Worm (Caenorhabditis elegans) whole organism, young adult: ENCODE measurements around the gene dod-20.

Experiments used
- C06A6.2 ChIP-seq: fragments of 200-800 bp; sonication (Bioruptor generic); conservative IDR thresholded peaks from 2 replicates; pipeline ENCODE4 v1.3.6; 2022; ENCODE audit warnings: missing genetic modification characterization, missing compliant biosample characterization
- F22D6.2 ChIP-seq: sonication (generic microtip); optimal IDR thresholded peaks from 2 replicates; lab custom pipeline; 2016; ENCODE audit warnings: mild to moderate bottlenecking, missing genetic modification characterization, missing compliant biosample characterization
- F57C9.4 ChIP-seq: sonication (generic microtip); optimal IDR thresholded peaks from 2 replicates; lab custom pipeline; 2017; ENCODE audit warnings: mild to moderate bottlenecking, missing genetic modification characterization, missing compliant biosample characterization
- Y56A3A.18 ChIP-seq: fragments of 200-800 bp; sonication (Bioruptor generic); IDR thresholded peaks from 2 replicates; pipeline ENCODE4 v1.3.6; 2022; ENCODE audit warnings: missing genetic modification reagents, missing genetic modification characterization, missing compliant biosample characterization
- Y79H2A.3 ChIP-seq: fragments of 200-800 bp; sonication (Bioruptor generic); conservative IDR thresholded peaks from 2 replicates; pipeline ENCODE4 v1.3.6; 2022; ENCODE audit warnings: missing genetic modification reagents, missing genetic modification characterization, missing compliant biosample characterization
- atf-7 ChIP-seq: sonication (generic microtip); optimal IDR thresholded peaks from 2 replicates; lab custom pipeline; 2017; ENCODE audit warnings: mild to moderate bottlenecking, missing genetic modification characterization, missing compliant biosample characterization
- cebp-1 ChIP-seq, 2 experiments: fragments of 200-800 bp in 1 of 2; sonication (Bioruptor generic) in 1 of 2; sonication (generic microtip) in 1 of 2; IDR thresholded peaks in 1 of 2; optimal IDR thresholded peaks in 1 of 2; 2 replicates each; pipeline versions ENCODE4 v1.3.6 to Lab custom; 2017 to 2022; ENCODE audit warnings: missing compliant biosample characterization in 2 of 2, missing genetic modification characterization in 2 of 2, mild to moderate bottlenecking in 1 of 2, missing genetic modification reagents in 1 of 2, moderate library complexity in 1 of 2
- ceh-27 ChIP-seq: fragments of 200-800 bp; sonication (Bioruptor generic); optimal IDR thresholded peaks from 2 replicates; lab custom pipeline; 2018; ENCODE audit warnings: mild to moderate bottlenecking, missing genetic modification characterization, moderate library complexity, missing compliant biosample characterization
- chd-7 ChIP-seq: sonication (generic microtip); optimal IDR thresholded peaks from 2 replicates; lab custom pipeline; 2016; ENCODE audit warnings: mild to moderate bottlenecking, missing genetic modification characterization, moderate library complexity, missing compliant biosample characterization
- dpff-1 ChIP-seq: sonication (generic microtip); optimal IDR thresholded peaks from 2 replicates; lab custom pipeline; 2017; ENCODE audit warnings: mild to moderate bottlenecking, missing genetic modification characterization, missing compliant biosample characterization
- egl-18 ChIP-seq: fragments of 200-800 bp; sonication (Bioruptor generic); IDR thresholded peaks from 2 replicates; pipeline ENCODE4 v1.3.6; 2022; ENCODE audit warnings: missing genetic modification reagents, missing genetic modification characterization, missing compliant biosample characterization
- egrh-3 ChIP-seq: fragments of 200-800 bp; sonication (Bioruptor generic); IDR thresholded peaks from 2 replicates; pipeline ENCODE4 v1.3.6; 2022; ENCODE audit warnings: missing genetic modification reagents, missing genetic modification characterization, missing compliant biosample characterization
- ekl-4 ChIP-seq: fragments of 200-800 bp; sonication (Bioruptor generic); IDR thresholded peaks from 2 replicates; pipeline ENCODE4 v1.3.6; 2022; ENCODE audit warnings: missing genetic modification reagents, missing genetic modification characterization, missing compliant biosample characterization
- gei-17 ChIP-seq: fragments of 200-800 bp; sonication (Bioruptor generic); optimal IDR thresholded peaks from 2 replicates; lab custom pipeline; 2018; ENCODE audit warnings: mild to moderate bottlenecking, missing genetic modification characterization, missing compliant biosample characterization
- hmg-1.2 ChIP-seq: fragments of 200-800 bp; sonication (Bioruptor generic); IDR thresholded peaks from 2 replicates; pipeline ENCODE4 v1.3.6; 2022; ENCODE audit warnings: missing genetic modification reagents, missing genetic modification characterization, missing compliant biosample characterization
- let-526 ChIP-seq: fragments of 200-800 bp; sonication (Bioruptor generic); IDR thresholded peaks from 2 replicates; pipeline ENCODE4 v1.3.6; 2022; ENCODE audit warnings: missing genetic modification reagents, missing genetic modification characterization, missing compliant biosample characterization
- lin-40 ChIP-seq: sonication (generic microtip); optimal IDR thresholded peaks from 2 replicates; lab custom pipeline; 2016; ENCODE audit warnings: missing genetic modification characterization, mild to moderate bottlenecking, missing compliant biosample characterization, missing genotype, missing genetic modification reagents
- lsl-1 ChIP-seq: fragments of 200-800 bp; sonication (Bioruptor generic); optimal IDR thresholded peaks from 2 replicates; lab custom pipeline; 2018; ENCODE audit warnings: mild to moderate bottlenecking, missing genetic modification characterization, moderate library complexity, missing compliant biosample characterization
- lsy-27 ChIP-seq: sonication (generic microtip); optimal IDR thresholded peaks from 2 replicates; lab custom pipeline; 2017; ENCODE audit warnings: missing genetic modification characterization, mild to moderate bottlenecking, missing compliant biosample characterization, antibody characterized with exemption, missing genotype, borderline replicate concordance; ENCODE audit not compliant: insufficient read depth
- mcd-1 ChIP-seq: fragments of 200-800 bp; sonication (Bioruptor generic); IDR thresholded peaks from 2 replicates; pipeline ENCODE4 v1.3.6; 2022; ENCODE audit warnings: missing genetic modification reagents, missing genetic modification characterization, missing compliant biosample characterization
- mes-4 ChIP-seq: sonication (generic microtip); optimal IDR thresholded peaks from 2 replicates; lab custom pipeline; 2016; ENCODE audit warnings: missing genotype, missing genetic modification characterization, missing compliant biosample characterization
- nfya-1 ChIP-seq: sonication (generic microtip); optimal IDR thresholded peaks from 2 replicates; lab custom pipeline; 2017; ENCODE audit warnings: antibody characterized with exemption, missing compliant biosample characterization, missing genetic modification characterization, borderline replicate concordance; ENCODE audit not compliant: insufficient read depth
- nhr-120 ChIP-seq: fragments of 200-800 bp; sonication (Bioruptor generic); IDR thresholded peaks from 2 replicates; pipeline ENCODE4 v1.3.6; 2022; ENCODE audit warnings: missing genetic modification characterization, missing compliant biosample characterization
- nhr-80 ChIP-seq: sonication (generic microtip); optimal IDR thresholded peaks from 2 replicates; lab custom pipeline; 2016; ENCODE audit warnings: missing genetic modification characterization, missing compliant biosample characterization
- rcor-1 ChIP-seq: fragments of 200-800 bp; sonication (Bioruptor generic); IDR thresholded peaks from 2 replicates; pipeline ENCODE4 v1.3.6; 2022; ENCODE audit warnings: missing genetic modification reagents, missing genetic modification characterization, missing compliant biosample characterization
- rec-8 ChIP-seq, 2 experiments: sonication (generic microtip); optimal IDR thresholded peaks; 2 replicates each; lab custom pipeline; 2016; ENCODE audit warnings: mild to moderate bottlenecking in 2 of 2, missing genetic modification characterization in 2 of 2, missing genetic modification reagents in 2 of 2, missing genotype in 2 of 2, missing biosample characterization in 1 of 2, missing compliant biosample characterization in 1 of 2, moderate library complexity in 1 of 2
- sptf-2 ChIP-seq: fragments of 200-800 bp; sonication (Bioruptor generic); optimal IDR thresholded peaks from 2 replicates; lab custom pipeline; 2018; ENCODE audit warnings: mild to moderate bottlenecking, missing genetic modification characterization, missing compliant biosample characterization
- unc-130 ChIP-seq: sonication (generic microtip); optimal IDR thresholded peaks from 2 replicates; lab custom pipeline; 2016; ENCODE audit warnings: missing genetic modification reagents, missing genetic modification characterization, missing compliant biosample characterization
- unc-62 ChIP-seq: fragments of 150-350 bp; optimal IDR thresholded peaks from 2 replicates; lab custom pipeline; 2014; ENCODE audit warnings: missing biosample characterization, missing genetic modification reagents, missing genetic modification characterization
- xnd-1 ChIP-seq: sonication (generic microtip); optimal IDR thresholded peaks from 2 replicates; lab custom pipeline; 2016; ENCODE audit warnings: missing genotype, missing genetic modification reagents, missing genetic modification characterization, missing compliant biosample characterization
- zfh-2 ChIP-seq: fragments of 200-800 bp; sonication (Bioruptor generic); conservative IDR thresholded peaks from 2 replicates; pipeline ENCODE4 v1.3.6; 2022; ENCODE audit warnings: missing genetic modification reagents, missing genetic modification characterization, missing compliant biosample characterization
- ztf-26 ChIP-seq: sonication (generic microtip); optimal IDR thresholded peaks from 2 replicates; lab custom pipeline; 2017; ENCODE audit warnings: missing genetic modification characterization, missing compliant biosample characterization

Gene dod-20

DNA sequence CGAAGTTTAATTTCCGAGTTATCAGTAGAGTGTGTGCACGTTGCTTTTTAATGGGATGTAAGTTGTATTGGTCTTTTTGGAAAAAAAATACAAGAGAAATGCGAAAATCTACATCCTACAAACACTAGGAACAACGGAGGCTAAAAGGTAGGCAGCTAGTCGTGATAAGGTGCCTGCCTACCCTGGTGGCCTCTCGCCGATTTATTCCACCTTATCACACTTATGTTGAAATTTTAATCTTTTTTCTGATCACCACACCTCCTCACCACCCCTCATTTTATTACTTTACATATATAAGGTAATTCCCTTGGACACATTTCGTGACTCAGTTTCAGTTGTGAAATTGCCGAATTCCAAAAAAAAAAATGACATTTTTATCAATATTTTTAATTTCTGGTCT, at the start of gene dod-20:
Gene dod-20 (plus strand): TSS at position 301 of the 400 bp plus-strand sequence.
- TF ChIP-seq lin-40 (tag; lab: Kevin White, UChicago) (no peak), rec-8 (tag; optimal IDR thresholded peaks at IDR 0.05; lab: Kevin White, UChicago) (no peak), nhr-80 (tag; lab: Kevin White, UChicago) (peak; percentile 34), cebp-1 (GFP tag; IDR thresholded peaks at IDR 0.05; lab: Robert Waterston, UW) (0 out of 2 replicates have a peak, but pooled peaks have one; percentile 22), cebp-1 (tag; optimal IDR thresholded peaks at IDR 0.05; lab: Kevin White, UChicago) (no peak), nfya-1 (tag; lab: Kevin White, UChicago) (no peak), xnd-1 (tag; lab: Kevin White, UChicago) (no peak)

DNA sequence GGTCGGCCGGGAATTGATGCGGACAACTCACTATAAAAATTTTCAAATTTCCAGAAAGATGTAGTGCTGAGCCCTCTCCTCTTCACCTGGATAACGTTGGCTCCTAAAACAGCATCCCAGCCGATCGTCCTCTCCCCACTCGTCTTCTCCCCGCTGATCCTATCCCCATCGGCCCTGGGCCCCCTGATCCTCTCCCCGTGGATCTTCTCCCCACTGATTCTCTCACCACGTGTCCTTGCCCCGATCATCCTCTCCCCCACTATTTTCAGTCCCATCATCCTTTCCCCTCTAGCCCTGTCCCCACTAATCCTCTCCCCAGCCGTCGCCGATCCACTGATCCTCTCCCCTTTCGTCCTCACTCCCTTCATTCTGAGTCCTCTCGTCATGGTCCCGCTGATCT, 49.0 kb upstream of the dod-20 start:
- TF ChIP-seq mcd-1 (GFP tag; lab: Robert Waterston, UW): no peak
- TF ChIP-seq zfh-2 (GFP tag; lab: Robert Waterston, UW): peak; percentile 80
- no peak for TF ChIP-seq ekl-4 (GFP tag; lab: Robert Waterston, UW)
- no peak for TF ChIP-seq let-526 (GFP tag; lab: Robert Waterston, UW)
- TF ChIP-seq egrh-3 (GFP tag; lab: Robert Waterston, UW): 0 out of 2 replicates have a peak, but pooled peaks have one; percentile 17

DNA sequence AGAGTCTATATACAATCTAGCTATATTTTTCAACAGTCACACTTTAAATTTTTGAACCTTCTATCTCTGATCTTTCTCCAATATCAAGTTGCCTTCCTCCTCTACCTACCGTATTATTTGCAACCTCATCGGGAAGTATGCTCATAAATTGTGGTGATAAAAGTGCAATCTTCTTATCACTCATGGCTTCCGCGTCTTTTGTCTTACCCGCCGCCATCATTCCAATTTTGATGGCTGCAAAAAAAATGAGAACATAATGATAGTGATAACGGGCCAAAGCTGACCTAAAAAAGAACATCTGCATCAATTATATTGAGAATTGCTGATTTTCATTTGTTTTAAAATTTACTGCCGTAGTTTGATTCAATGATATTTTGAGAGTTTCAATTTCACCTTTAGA, 45.4 kb upstream of the dod-20 start:
- TF ChIP-seq gei-17: no peak
- TF ChIP-seq lsl-1 (GFP tag; lab: Kevin White, UChicago): no peak
- TF ChIP-seq Y79H2A.3 (GFP tag; lab: Robert Waterston, UW): no peak
- no peak for TF ChIP-seq ceh-27
- no peak for TF ChIP-seq chd-7 (tag; lab: Kevin White, UChicago)
- TF ChIP-seq nfya-1 (tag; lab: Kevin White, UChicago): no peak
- no peak for TF ChIP-seq F22D6.2 (tag; lab: Kevin White, UChicago)

DNA sequence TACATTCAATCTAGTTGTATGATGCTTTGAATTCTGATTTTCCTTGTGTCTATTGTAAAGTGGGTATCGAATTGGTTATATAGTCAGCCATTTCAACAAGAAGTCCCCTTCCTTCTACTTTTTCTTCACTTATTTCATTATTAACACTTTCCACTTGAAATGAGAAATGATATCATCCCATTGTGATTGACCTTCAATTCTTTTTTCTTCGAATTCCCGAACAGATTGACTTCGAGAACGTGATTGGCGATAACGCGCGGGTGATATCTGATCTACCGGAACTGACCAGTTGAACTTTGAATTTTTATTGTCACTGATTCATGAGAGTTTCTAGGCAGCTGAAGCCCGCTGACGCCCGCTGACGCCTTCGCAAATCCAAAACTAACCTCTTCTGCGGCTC, 44.0 kb upstream of the dod-20 start:
- TF ChIP-seq egl-18 (GFP tag; lab: Robert Waterston, UW) (0 out of 2 replicates have a peak, but pooled peaks have one; percentile 17), unc-62 (GFP tag; lab: Kevin White, UChicago) (no peak), nhr-120 (GFP tag; lab: Robert Waterston, UW) (no peak), C06A6.2 (GFP tag; lab: Robert Waterston, UW) (peak; percentile 40; the same call in 1 of the 2 replicates)
- TF ChIP-seq, all 124 proteins: peak for 2

DNA sequence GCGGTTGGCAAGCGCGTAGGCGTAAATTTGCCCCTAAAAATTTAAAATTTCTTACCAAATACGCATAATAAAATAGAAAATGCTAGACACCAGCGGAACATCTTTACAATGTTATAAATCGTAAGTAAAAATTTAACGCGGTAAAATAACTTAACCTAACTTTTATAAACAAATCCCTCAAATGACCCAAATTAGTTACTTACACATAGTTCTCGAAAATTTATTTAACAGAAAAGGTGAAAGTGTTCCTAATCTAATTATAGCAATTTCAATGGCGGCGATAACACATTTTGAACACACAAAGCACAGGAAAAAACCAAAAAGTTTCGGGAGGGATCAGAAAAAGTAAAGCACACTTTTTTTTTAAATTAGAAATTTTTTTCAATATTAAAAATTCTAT, 42.0 kb upstream of the dod-20 start, which contains the start of gene mltn-8:
Gene mltn-8 (minus strand): TSS at position 101 of the 400 bp plus-strand sequence.
- TF ChIP-seq mes-4 (tag; lab: Kevin White, UChicago) (no peak), egrh-3 (GFP tag; lab: Robert Waterston, UW) (no peak), ztf-26 (tag; lab: Kevin White, UChicago) (no peak), lsy-27 (tag; lab: Kevin White, UChicago) (no peak), ekl-4 (GFP tag; lab: Robert Waterston, UW) (no peak), dpff-1 (no peak), C06A6.2 (GFP tag; lab: Robert Waterston, UW) (no peak), atf-7 (tag; lab: Kevin White, UChicago) (no peak), F57C9.4 (tag; lab: Kevin White, UChicago) (no peak), rcor-1 (GFP tag; lab: Robert Waterston, UW) (no peak), unc-130 (no peak), sptf-2 (GFP tag; lab: Kevin White, UChicago) (no peak), hmg-1.2 (no peak), Y56A3A.18 (GFP tag; lab: Robert Waterston, UW) (no peak)
